Worm (Caenorhabditis elegans) whole organism, late embryonic: ENCODE measurements around the gene hlh-28.

Experiments used
- ama-1 ChIP-seq: fragments of 150-350 bp; optimal IDR thresholded peaks from 2 replicates; lab custom pipeline; 2014
- dve-1 ChIP-seq: sonication (generic microtip); optimal IDR thresholded peaks from 2 replicates; lab custom pipeline; 2017; ENCODE audit warnings: antibody characterized with exemption, mild to moderate bottlenecking, missing genetic modification characterization, missing compliant biosample characterization
- nfya-1 ChIP-seq: sonication (generic microtip); optimal IDR thresholded peaks from 2 replicates; lab custom pipeline; 2017; ENCODE audit warnings: missing genetic modification characterization, mild to moderate bottlenecking, missing compliant biosample characterization, antibody characterized with exemption, moderate library complexity
- pros-1 ChIP-seq: fragments of 150-350 bp; optimal IDR thresholded peaks from 2 replicates; lab custom pipeline; 2014; ENCODE audit warnings: missing biosample characterization, missing genetic modification reagents, missing genetic modification characterization

DNA sequence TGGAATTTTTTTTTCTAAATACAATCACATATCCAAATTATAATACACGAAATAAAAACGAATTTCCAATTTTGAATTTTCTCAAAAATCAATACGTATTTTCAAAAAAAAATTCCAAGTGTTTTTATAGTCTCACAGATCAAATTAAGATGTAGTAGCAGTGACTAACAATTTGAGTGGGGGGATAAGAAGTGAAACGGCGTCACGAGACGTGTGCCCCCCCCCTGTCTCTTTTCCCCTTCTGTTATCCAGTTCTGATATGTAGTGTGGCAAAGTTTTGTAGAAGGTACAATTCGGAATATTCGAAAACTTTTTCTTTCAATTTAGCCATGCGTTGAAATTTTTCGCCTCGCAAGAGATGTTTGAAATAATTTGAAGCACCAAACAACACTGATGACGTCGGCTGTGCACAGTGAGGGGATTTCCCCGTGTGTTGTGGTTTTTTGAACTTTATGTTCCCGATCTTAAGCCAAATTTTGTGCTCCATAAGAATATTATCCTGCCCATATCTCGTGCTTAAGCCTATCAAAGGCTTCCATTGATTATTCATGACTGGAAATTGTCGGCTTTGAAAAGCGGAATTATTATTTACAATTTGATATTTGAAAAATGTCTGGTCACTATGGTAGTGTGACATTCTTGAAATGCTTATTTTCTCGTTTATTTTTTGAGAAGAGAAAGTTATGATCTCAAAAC, 35.5 kb upstream of the hlh-28 start:
- TF ChIP-seq ama-1 (lab: Kevin White, UChicago) (no peak), pros-1 (tag; lab: Kevin White, UChicago) (no peak), nfya-1 (no peak), dve-1 (tag; lab: Kevin White, UChicago) (no peak)
